Worm (Caenorhabditis elegans) whole organism, L4 larva: ENCODE data around the gene F18E3.10.
A peak's percentile ranks its signal among the peaks of the same experiment; 100 is the strongest.

Experiments used
- F10B5.3 ChIP-seq: sonication (generic microtip); optimal IDR thresholded peaks from 2 replicates; lab custom pipeline; 2016; ENCODE audit warnings: mild to moderate bottlenecking, missing genetic modification characterization, missing compliant biosample characterization
- T20F7.1 ChIP-seq: fragments of 200-800 bp; sonication (Bioruptor generic); optimal IDR thresholded peaks from 2 replicates; lab custom pipeline; 2018; ENCODE audit warnings: mild to moderate bottlenecking, missing genetic modification characterization, missing compliant biosample characterization
- T26A8.4 ChIP-seq: fragments of 200-800 bp; sonication (Bioruptor generic); IDR thresholded peaks from 2 replicates; pipeline ENCODE4 v1.3.6; 2022; ENCODE audit warnings: missing genetic modification characterization, missing compliant biosample characterization
- Y48G9A.11 ChIP-seq: fragments of 200-800 bp; sonication (Bioruptor generic); IDR thresholded peaks from 2 replicates; pipeline ENCODE4 v1.3.6; 2022; ENCODE audit warnings: missing genetic modification reagents, missing genetic modification characterization, missing compliant biosample characterization
- ZK546.5 ChIP-seq, 2 experiments: sonication (generic microtip); optimal IDR thresholded peaks; 2 replicates each; lab custom pipeline; 2017; ENCODE audit warnings: missing biosample characterization in 2 of 2, missing genetic modification characterization in 2 of 2
- aha-1 ChIP-seq: fragments of 150-350 bp; peaks from one replicate; lab custom pipeline; 2014; ENCODE audit warnings: missing biosample characterization, missing genetic modification characterization
- ama-1 ChIP-seq: fragments of 150-350 bp; optimal IDR thresholded peaks from 2 replicates; lab custom pipeline; 2014; ENCODE audit warnings: inconsistent platforms, mixed read lengths
- ceh-20 ChIP-seq: fragments of 200-800 bp; sonication (Bioruptor generic); IDR thresholded peaks from 2 replicates; pipeline ENCODE4 v1.3.6; 2022; ENCODE audit warnings: missing genetic modification reagents, missing genetic modification characterization, missing compliant biosample characterization
- ceh-62 ChIP-seq: sonication (generic microtip); optimal IDR thresholded peaks from 2 replicates; lab custom pipeline; 2017; ENCODE audit warnings: missing biosample characterization, missing genetic modification characterization
- cey-2 ChIP-seq: sonication (generic microtip); optimal IDR thresholded peaks from 3 replicates; lab custom pipeline; 2017; ENCODE audit warnings: missing genetic modification characterization, mild to moderate bottlenecking, missing compliant biosample characterization, antibody characterized with exemption, borderline replicate concordance; ENCODE audit not compliant: insufficient read depth
- dmd-6 ChIP-seq: fragments of 200-800 bp; sonication (Bioruptor generic); IDR thresholded peaks from 2 replicates; pipeline ENCODE4 v1.3.6; 2022; ENCODE audit warnings: missing genetic modification reagents, missing genetic modification characterization, missing compliant biosample characterization
- dpl-1 ChIP-seq: fragments of 150-350 bp; optimal IDR thresholded peaks from 2 replicates; lab custom pipeline; 2014; ENCODE audit warnings: missing biosample characterization, missing genetic modification reagents, missing genetic modification characterization
- duxl-1 ChIP-seq: sonication (generic microtip); optimal IDR thresholded peaks from 2 replicates; lab custom pipeline; 2016; ENCODE audit warnings: mild to moderate bottlenecking, missing genetic modification characterization, moderate library complexity, missing compliant biosample characterization; ENCODE audit not compliant: poor library complexity
- egl-43 ChIP-seq: fragments of 200-800 bp; sonication (Bioruptor generic); IDR thresholded peaks from 2 replicates; pipeline ENCODE4 v1.3.6; 2022; ENCODE audit warnings: missing genetic modification reagents, missing genetic modification characterization, missing compliant biosample characterization
- fkh-10 ChIP-seq: fragments of 150-350 bp; optimal IDR thresholded peaks from 2 replicates; lab custom pipeline; 2014; ENCODE audit warnings: missing biosample characterization, missing genetic modification reagents, missing genetic modification characterization
- fos-1 ChIP-seq: fragments of 150-350 bp; optimal IDR thresholded peaks from 2 replicates; lab custom pipeline; 2014; ENCODE audit warnings: missing biosample characterization, missing genetic modification characterization
- gei-8 ChIP-seq: fragments of 200-800 bp; sonication (Bioruptor generic); optimal IDR thresholded peaks from 2 replicates; lab custom pipeline; 2018; ENCODE audit warnings: mild to moderate bottlenecking, missing genetic modification characterization, missing compliant biosample characterization
- hif-1 ChIP-seq, 2 experiments: sonication (generic microtip); optimal IDR thresholded peaks; 2 replicates each; lab custom pipeline; 2016 to 2017; ENCODE audit warnings: missing compliant biosample characterization in 2 of 2, missing genetic modification characterization in 2 of 2, missing genetic modification reagents in 2 of 2, missing genotype in 2 of 2, mild to moderate bottlenecking in 1 of 2
- hlh-11 ChIP-seq: fragments of 200-800 bp; sonication (Bioruptor generic); optimal IDR thresholded peaks from 2 replicates; lab custom pipeline; 2018; ENCODE audit warnings: mild to moderate bottlenecking, missing genetic modification characterization, missing compliant biosample characterization
- hlh-30 ChIP-seq: sonication (generic microtip); optimal IDR thresholded peaks from 2 replicates; lab custom pipeline; 2017; ENCODE audit warnings: antibody characterized with exemption, mild to moderate bottlenecking, missing genetic modification characterization, missing compliant biosample characterization; ENCODE audit not compliant: insufficient read depth
- lin-13 ChIP-seq: fragments of 150-350 bp; optimal IDR thresholded peaks from 2 replicates; lab custom pipeline; 2014; ENCODE audit warnings: missing biosample characterization, missing genetic modification reagents, missing genetic modification characterization
- lin-15B ChIP-seq: fragments of 150-350 bp; sonication (generic microtip); optimal IDR thresholded peaks from 3 replicates; lab custom pipeline; 2014; ENCODE audit warnings: missing biosample characterization, missing genetic modification characterization
- lsy-2 ChIP-seq, 2 experiments: fragments of 150-350 bp in 1 of 2; sonication (generic microtip) in 1 of 2; optimal IDR thresholded peaks; 2 replicates each; lab custom pipeline; 2014 to 2017; ENCODE audit warnings: missing biosample characterization in 2 of 2, missing genetic modification characterization in 2 of 2
- madf-9 ChIP-seq: fragments of 200-800 bp; sonication (Bioruptor generic); conservative IDR thresholded peaks from 2 replicates; pipeline ENCODE4 v1.3.6; 2022; ENCODE audit warnings: missing genetic modification reagents, missing genetic modification characterization, missing compliant biosample characterization
- mdl-1 ChIP-seq, 2 experiments: fragments of 150-350 bp in 1 of 2; sonication (generic microtip) in 1 of 2; optimal IDR thresholded peaks; 2 replicates each; lab custom pipeline; 2014 to 2017; ENCODE audit warnings: missing biosample characterization in 2 of 2, missing genetic modification characterization in 2 of 2
- mep-1 ChIP-seq: fragments of 150-350 bp; sonication (generic microtip); optimal IDR thresholded peaks from 3 replicates; lab custom pipeline; 2014; ENCODE audit warnings: missing biosample characterization, missing genetic modification characterization
- mes-2 ChIP-seq: sonication (generic microtip); optimal IDR thresholded peaks from 2 replicates; lab custom pipeline; 2016; ENCODE audit warnings: missing genotype, mild to moderate bottlenecking, missing genetic modification characterization, missing compliant biosample characterization; ENCODE audit not compliant: poor library complexity, severe bottlenecking
- mxl-2 ChIP-seq: fragments of 200-800 bp; sonication (Bioruptor generic); conservative IDR thresholded peaks from 2 replicates; pipeline ENCODE4 v1.3.6; 2022; ENCODE audit warnings: missing genetic modification reagents, missing genetic modification characterization, missing compliant biosample characterization
- mxl-3 ChIP-seq: fragments of 200-800 bp; sonication (Bioruptor generic); optimal IDR thresholded peaks from 2 replicates; lab custom pipeline; 2018; ENCODE audit warnings: mild to moderate bottlenecking, missing genetic modification characterization, missing compliant biosample characterization
- nhr-102 ChIP-seq: sonication (generic microtip); optimal IDR thresholded peaks from 2 replicates; lab custom pipeline; 2016; ENCODE audit warnings: mild to moderate bottlenecking, missing genetic modification characterization, moderate library complexity, missing compliant biosample characterization
- nhr-25 ChIP-seq: sonication (generic microtip); optimal IDR thresholded peaks from 2 replicates; lab custom pipeline; 2017; ENCODE audit warnings: missing genetic modification characterization, mild to moderate bottlenecking, missing compliant biosample characterization, antibody characterized with exemption, moderate library complexity, borderline replicate concordance; ENCODE audit not compliant: insufficient read depth
- nhr-28 ChIP-seq: fragments of 150-350 bp; optimal IDR thresholded peaks from 2 replicates; lab custom pipeline; 2014; ENCODE audit warnings: missing biosample characterization, missing genetic modification characterization
- nhr-42 ChIP-seq: fragments of 200-800 bp; sonication (Bioruptor generic); IDR thresholded peaks from 2 replicates; pipeline ENCODE4 v1.3.6; 2022; ENCODE audit warnings: missing genetic modification characterization, missing compliant biosample characterization
- nhr-48 ChIP-seq: sonication (generic microtip); optimal IDR thresholded peaks from 2 replicates; lab custom pipeline; 2016; ENCODE audit warnings: mild to moderate bottlenecking, missing genetic modification characterization, missing compliant biosample characterization
- nhr-76 ChIP-seq: fragments of 150-350 bp; optimal IDR thresholded peaks from 2 replicates; lab custom pipeline; 2014; ENCODE audit warnings: missing biosample characterization, missing genetic modification characterization
- nhr-77 ChIP-seq: fragments of 150-350 bp; optimal IDR thresholded peaks from 2 replicates; lab custom pipeline; 2014; ENCODE audit warnings: missing biosample characterization, missing genetic modification characterization
- pha-4 ChIP-seq, 2 experiments: fragments of 150-350 bp in 1 of 2; fragments of 200-800 bp in 1 of 2; sonication (Bioruptor generic) in 1 of 2; IDR thresholded peaks in 1 of 2; optimal IDR thresholded peaks in 1 of 2; 2 replicates each; pipeline versions ENCODE4 v1.3.6 to Lab custom; 2014 to 2022; ENCODE audit warnings: missing genetic modification characterization in 2 of 2, missing genetic modification reagents in 2 of 2, missing biosample characterization in 1 of 2, missing compliant biosample characterization in 1 of 2
- unc-39 ChIP-seq: sonication (generic microtip); optimal IDR thresholded peaks from 2 replicates; lab custom pipeline; 2017; ENCODE audit warnings: missing biosample characterization, missing genetic modification characterization
- unc-62 ChIP-seq, 3 experiments: fragments of 150-350 bp in 1 of 3; sonication (generic microtip); optimal IDR thresholded peaks in 2 of 3; peaks in 1 of 3; 1 replicate in 1 of 3; 2 replicates in 2 of 3; lab custom pipeline; 2014 to 2017; ENCODE audit warnings: missing biosample characterization in 3 of 3, missing genetic modification characterization in 3 of 3, missing genetic modification reagents in 3 of 3, missing genotype in 1 of 3

F18E3.10 gene

DNA sequence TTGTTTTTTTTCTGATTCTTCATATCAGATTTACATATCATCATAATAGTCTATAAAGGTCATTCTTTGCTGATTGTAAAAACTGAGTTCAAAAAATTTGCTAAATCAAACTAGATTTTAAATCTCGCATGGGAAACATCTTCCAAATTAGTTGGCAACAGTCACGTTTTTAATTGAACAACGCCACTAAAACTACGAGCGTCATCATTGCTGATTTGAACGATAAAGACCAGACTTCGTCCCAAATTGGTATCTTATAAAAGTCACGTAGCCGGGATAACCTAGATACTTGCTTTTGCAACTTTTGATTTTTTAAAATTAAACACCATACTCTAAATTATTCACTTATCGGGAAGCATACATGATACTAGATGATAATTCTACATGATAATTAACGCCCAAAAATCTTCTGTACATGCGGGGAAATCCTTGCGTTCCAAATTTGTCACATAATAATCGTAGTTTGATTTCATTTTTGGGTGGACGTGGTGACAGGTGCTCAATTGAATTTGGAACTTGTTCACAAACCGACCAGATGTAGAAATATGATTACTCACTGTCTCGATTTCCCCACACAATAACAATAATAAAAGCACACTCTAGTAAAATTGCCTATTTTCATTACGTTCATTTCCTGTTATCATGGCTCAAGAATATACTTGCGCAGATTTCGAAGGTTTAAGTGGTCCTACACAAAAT, 7.1 kb downstream of the F18E3.10 start, which contains the start of gene srw-67:
srw-67 (plus strand) TSS at position 643 of the 699 bp plus-strand sequence.
- peak in 1 of 2 experiments; percentile 70 for TF ChIP-seq hif-1 (tag; optimal IDR thresholded peaks at IDR 0.05; lab: Kevin White, UChicago)
- TF ChIP-seq unc-62 (GFP tag; optimal IDR thresholded peaks at IDR 0.05 in 1 of 2; lab: Kevin White, UChicago), result peak in 1 of 2 experiments; percentile 90
- no peak for TF ChIP-seq unc-62 (tag; optimal IDR thresholded peaks at IDR 0.05; lab: Kevin White, UChicago)
- no peak for TF ChIP-seq nhr-28
- no peak for TF ChIP-seq unc-39 (tag; lab: Kevin White, UChicago)
- peak; percentile 97 for TF ChIP-seq aha-1 (tag; lab: Kevin White, UChicago)
- peak; percentile 17 for TF ChIP-seq duxl-1 (tag; lab: Kevin White, UChicago)
- TF ChIP-seq, all 104 proteins: peak for 4

DNA sequence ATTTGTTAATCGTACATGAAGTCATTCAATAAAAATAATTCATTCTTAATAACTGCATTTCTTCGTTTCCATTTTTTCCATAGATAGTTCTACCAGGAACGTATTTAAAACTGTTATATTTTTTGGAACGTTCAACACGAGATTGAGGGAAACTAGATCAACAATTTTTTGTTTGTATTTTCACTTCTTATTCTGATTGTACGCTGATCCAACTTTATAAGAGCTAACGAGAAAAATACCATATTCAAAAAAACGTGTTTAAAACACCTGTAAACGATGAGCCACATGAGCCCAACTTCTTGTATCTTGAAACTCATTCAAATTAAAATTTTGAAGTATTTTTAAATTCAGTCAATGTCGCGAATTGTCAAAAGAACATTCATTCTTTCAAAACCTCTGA, 7.7 kb downstream of the F18E3.10 start:
- TF ChIP-seq nhr-102 (tag; lab: Kevin White, UChicago) (peak; percentile 5), egl-43 (GFP tag; lab: Robert Waterston, UW) (no peak), mxl-2 (no peak), ceh-62 (no peak), T20F7.1 (GFP tag; lab: Kevin White, UChicago) (peak; percentile 14), aha-1 (tag; lab: Kevin White, UChicago) (peak; percentile 89), fkh-10 (GFP tag; lab: Kevin White, UChicago) (no peak), mes-2 (no peak), lsy-2 (tag; optimal IDR thresholded peaks at IDR 0.05; lab: Kevin White, UChicago) (no peak)

DNA sequence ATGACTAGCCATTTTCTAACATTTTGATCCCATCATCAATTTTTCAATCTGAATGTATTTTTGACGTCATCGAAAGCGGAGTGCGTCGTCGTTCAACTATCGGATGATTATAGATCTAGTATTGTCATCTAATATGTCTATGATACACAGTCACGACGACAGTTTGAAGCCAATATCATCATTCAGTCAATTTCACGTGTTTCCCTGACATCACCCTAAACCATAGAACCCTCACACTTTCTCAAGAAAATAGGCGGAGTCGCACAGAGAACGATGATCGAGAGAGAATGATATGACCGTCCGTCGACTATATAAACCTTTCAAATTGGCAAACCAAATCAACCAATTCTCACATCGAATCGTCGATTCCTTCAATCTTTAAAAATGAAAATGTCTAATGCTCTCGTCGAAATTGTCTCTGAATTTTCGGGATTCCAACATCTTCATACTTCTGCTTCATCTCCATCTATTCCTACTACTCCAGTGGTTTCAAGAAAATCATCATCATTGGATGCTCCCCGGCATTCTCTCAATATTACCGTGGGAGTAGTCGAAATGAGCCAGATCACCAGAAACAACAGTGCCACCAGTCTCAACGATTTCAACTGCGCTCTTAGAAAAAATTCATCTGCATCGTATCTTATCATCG, 8.3 kb downstream of the F18E3.10 start, which contains the start of gene F18E3.13:
F18E3.13 (plus strand) TSS at position 385 of the 649 bp plus-strand sequence.
- TF ChIP-seq dpl-1 (GFP tag; lab: Kevin White, UChicago) (peak; percentile 9), T26A8.4 (GFP tag; lab: Robert Waterston, UW) (peak; percentile 45; the same call in 1 of the 2 replicates), mdl-1 (tag; optimal IDR thresholded peaks at IDR 0.05; lab: Kevin White, UChicago) (peak; percentile 56 to 88), unc-62 (GFP tag; optimal IDR thresholded peaks at IDR 0.05 in 1 of 2; lab: Kevin White, UChicago) (peak in 1 of 2 experiments; percentile 55), unc-62 (tag; optimal IDR thresholded peaks at IDR 0.05; lab: Kevin White, UChicago) (no peak), nhr-25 (tag; lab: Kevin White, UChicago) (peak; percentile 58), ceh-20 (GFP tag; lab: Robert Waterston, UW) (no peak; the same call in 1 of the 2 replicates), nhr-48 (peak; percentile 91), nhr-76 (no peak), dmd-6 (GFP tag; lab: Robert Waterston, UW) (peak; percentile 64), hlh-30 (tag; lab: Kevin White, UChicago) (peak; percentile 77), pha-4 (GFP tag; IDR thresholded peaks at IDR 0.05; lab: Robert Waterston, UW) (no peak), pha-4 (tag; optimal IDR thresholded peaks at IDR 0.05; lab: Kevin White, UChicago) (no peak), mep-1 (peak; percentile 54), hif-1 (tag; optimal IDR thresholded peaks at IDR 0.05; lab: Kevin White, UChicago) (peak; percentile 19 to 60), ceh-62 (no peak), gei-8 (GFP tag; lab: Kevin White, UChicago) (peak; percentile 37), duxl-1 (tag; lab: Kevin White, UChicago) (peak; percentile 36), lin-15B (no peak), fos-1 (no peak), nhr-77 (tag; lab: Kevin White, UChicago) (no peak), hlh-11 (tag; lab: Kevin White, UChicago) (peak; percentile 84), ama-1 (peak; percentile 93), lin-13 (GFP tag; lab: Kevin White, UChicago) (no peak), aha-1 (tag; lab: Kevin White, UChicago) (peak; percentile 67), nhr-42 (GFP tag; lab: Robert Waterston, UW) (no peak), mxl-2 (0 out of 2 replicates have a peak, but pooled peaks have one; percentile 22), ZK546.5 (tag; optimal IDR thresholded peaks at IDR 0.05; lab: Kevin White, UChicago) (no peak), nhr-28 (peak; percentile 84), lsy-2 (tag; optimal IDR thresholded peaks at IDR 0.05; lab: Kevin White, UChicago) (peak in 1 of 2 experiments; percentile 57), cey-2 (tag; lab: Kevin White, UChicago) (peak; percentile 50), madf-9 (GFP tag; lab: Robert Waterston, UW) (peak; percentile 24; the same call in 1 of the 2 replicates), Y48G9A.11 (GFP tag; lab: Robert Waterston, UW) (no peak), F10B5.3 (no peak), mxl-3 (GFP tag; lab: Kevin White, UChicago) (peak; percentile 72)
- TF ChIP-seq, all 104 proteins: peak for 21
